Worm (Caenorhabditis elegans) whole organism, L1 larva: ENCODE measurements around the gene F21D9.2.

ENCODE experiments used
- aha-1 ChIP-seq: fragments of 150-350 bp; optimal IDR thresholded peaks from 2 replicates; lab custom pipeline; 2014; ENCODE audit warnings: missing biosample characterization, missing genetic modification characterization
- ces-1 ChIP-seq: fragments of 150-350 bp; optimal IDR thresholded peaks from 2 replicates; lab custom pipeline; 2014; ENCODE audit warnings: missing biosample characterization, missing genetic modification reagents, missing genetic modification characterization
- lin-39 ChIP-seq: fragments of 150-350 bp; optimal IDR thresholded peaks from 2 replicates; lab custom pipeline; 2014; ENCODE audit warnings: missing biosample characterization, missing genetic modification reagents, missing genetic modification characterization
- nhr-77 ChIP-seq: fragments of 150-350 bp; optimal IDR thresholded peaks from 2 replicates; lab custom pipeline; 2014; ENCODE audit warnings: missing biosample characterization, missing genetic modification characterization

ce11 chrV:19250983-19251382 is 11.3 kb downstream of the F21D9.2 start, which contains the start of gene str-81:
- TF ChIP-seq aha-1 (tag; lab: Kevin White, UChicago): no peak
- TF ChIP-seq nhr-77: no peak
- TF ChIP-seq lin-39 (tag; lab: Kevin White, UChicago): no peak
- no peak for TF ChIP-seq ces-1 (GFP tag; lab: Kevin White, UChicago)
